Worm (Caenorhabditis elegans): ENCODE data around the gene slc-28.1.

- no peak for TF ChIP-seq hmg-4 (GFP tag; optimal IDR thresholded peaks at IDR 0.05)
- no peak for TF ChIP-seq ama-1 (optimal IDR thresholded peaks at IDR 0.05)
- TF ChIP-seq sea-1 (GFP tag; conservative IDR thresholded peaks at IDR 0.05) = no peak
- no peak for TF ChIP-seq flt-1 (GFP tag; IDR thresholded peaks at IDR 0.05)
- TF ChIP-seq tra-4 (tag; optimal IDR thresholded peaks at IDR 0.05) = no peak
These were observed 9.0 kb upstream of the slc-28.1 start for ce11 chrV:3454620-3455019.

Measured in whole organism, early embryonic.